Worm (Caenorhabditis elegans) whole organism, L4 larva: ENCODE measurements around the gene samt-1.

Source experiments
- F26F4.8 ChIP-seq: fragments of 200-800 bp; sonication (Bioruptor generic); conservative IDR thresholded peaks from 2 replicates; pipeline ENCODE4 v1.3.6; 2022; ENCODE audit warnings: missing genetic modification characterization, missing compliant biosample characterization
- ctbp-1 ChIP-seq: fragments of 200-800 bp; sonication (Bioruptor generic); IDR thresholded peaks from 2 replicates; pipeline ENCODE4 v1.3.6; 2022; ENCODE audit warnings: missing genetic modification reagents, missing genetic modification characterization, missing compliant biosample characterization
- fkh-10 ChIP-seq: fragments of 150-350 bp; optimal IDR thresholded peaks from 2 replicates; lab custom pipeline; 2014; ENCODE audit warnings: missing biosample characterization, missing genetic modification reagents, missing genetic modification characterization
- mdl-1 ChIP-seq, 2 experiments: fragments of 150-350 bp in 1 of 2; sonication (generic microtip) in 1 of 2; optimal IDR thresholded peaks; 2 replicates each; lab custom pipeline; 2014 to 2017; ENCODE audit warnings: missing biosample characterization in 2 of 2, missing genetic modification characterization in 2 of 2
- mxl-3 ChIP-seq: fragments of 200-800 bp; sonication (Bioruptor generic); optimal IDR thresholded peaks from 2 replicates; lab custom pipeline; 2018; ENCODE audit warnings: mild to moderate bottlenecking, missing genetic modification characterization, missing compliant biosample characterization
- nhr-76 ChIP-seq: fragments of 150-350 bp; optimal IDR thresholded peaks from 2 replicates; lab custom pipeline; 2014; ENCODE audit warnings: missing biosample characterization, missing genetic modification characterization
- snpc-4 ChIP-seq: fragments of 150-350 bp; optimal IDR thresholded peaks from 2 replicates; lab custom pipeline; 2014; ENCODE audit warnings: missing biosample characterization, missing genetic modification characterization

DNA sequence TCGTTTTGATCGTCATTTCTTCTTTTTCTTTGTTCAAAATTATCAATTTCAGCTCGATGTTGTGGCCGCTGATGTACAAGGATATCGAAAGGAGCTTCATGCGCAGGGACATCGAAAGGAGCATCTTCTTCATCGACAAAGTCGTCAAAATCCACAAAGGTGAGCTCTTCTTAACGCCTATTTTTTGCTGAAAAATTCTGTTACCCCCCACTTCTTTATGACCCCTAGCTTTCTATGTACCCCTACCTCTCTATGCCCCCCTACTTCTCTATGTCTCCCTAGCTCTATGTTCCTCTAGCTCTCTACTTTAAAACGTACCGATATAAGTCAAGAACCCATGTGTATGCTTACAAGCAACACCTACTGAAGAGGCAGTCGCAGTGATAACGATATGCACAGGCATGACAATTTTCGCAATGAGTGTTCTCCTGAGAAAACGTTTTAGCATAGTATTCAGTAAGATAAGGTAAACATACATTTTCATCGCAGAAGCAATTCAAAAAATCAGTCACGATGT lies 33.5 kb upstream of the samt-1 start, which contains the start of gene Y54G2A.36:
- TF ChIP-seq mdl-1 (tag; optimal IDR thresholded peaks at IDR 0.05; lab: Kevin White, UChicago) = no peak
- TF ChIP-seq snpc-4 (tag; lab: Kevin White, UChicago) = no peak
- TF ChIP-seq nhr-76 (tag; lab: Kevin White, UChicago) = no peak
- TF ChIP-seq fkh-10 (GFP tag; lab: Kevin White, UChicago) = no peak
- no peak for TF ChIP-seq mxl-3 (GFP tag; lab: Kevin White, UChicago)
- no peak for TF ChIP-seq ctbp-1 (GFP tag; lab: Robert Waterston, UW)
- TF ChIP-seq F26F4.8 = no peak
